Worm (Caenorhabditis elegans) whole organism, young adult: ENCODE data around the gene R06F6.14.

Experiments used
- C17E4.6 ChIP-seq: fragments of 200-800 bp; sonication (Bioruptor generic); IDR thresholded peaks from 2 replicates; pipeline ENCODE4 v1.3.6; 2022; ENCODE audit warnings: missing genetic modification reagents, missing genetic modification characterization, missing compliant biosample characterization
- K12H6.12 ChIP-seq: fragments of 200-800 bp; sonication (Bioruptor generic); optimal IDR thresholded peaks from 2 replicates; lab custom pipeline; 2018; ENCODE audit warnings: mild to moderate bottlenecking, missing genetic modification characterization, missing compliant biosample characterization
- ama-1 ChIP-seq, 3 experiments: fragments of 150-350 bp in 1 of 3; sonication (generic microtip) in 2 of 3; optimal IDR thresholded peaks; 2 replicates each; lab custom pipeline; 2014 to 2018; ENCODE audit warnings: missing biosample characterization in 2 of 3, missing genetic modification characterization in 2 of 3, missing genetic modification reagents in 2 of 3
- aptf-2 ChIP-seq: fragments of 200-800 bp; sonication (Bioruptor generic); conservative IDR thresholded peaks from 2 replicates; pipeline ENCODE4 v1.3.6; 2022; ENCODE audit warnings: missing genetic modification reagents, missing genetic modification characterization, missing compliant biosample characterization
- attf-5 ChIP-seq: fragments of 200-800 bp; sonication (Bioruptor generic); optimal IDR thresholded peaks from 2 replicates; lab custom pipeline; 2018; ENCODE audit warnings: mild to moderate bottlenecking, missing genetic modification characterization, missing compliant biosample characterization
- die-1 ChIP-seq: sonication (generic microtip); optimal IDR thresholded peaks from 2 replicates; lab custom pipeline; 2016; ENCODE audit warnings: missing genotype, mild to moderate bottlenecking, missing genetic modification characterization, missing compliant biosample characterization
- dpff-1 ChIP-seq: sonication (generic microtip); optimal IDR thresholded peaks from 2 replicates; lab custom pipeline; 2017; ENCODE audit warnings: mild to moderate bottlenecking, missing genetic modification characterization, missing compliant biosample characterization
- egl-44 ChIP-seq: fragments of 200-800 bp; sonication (Bioruptor generic); IDR thresholded peaks from 2 replicates; pipeline ENCODE4 v1.3.6; 2022; ENCODE audit warnings: missing genetic modification reagents, missing genetic modification characterization, missing compliant biosample characterization
- nfya-1 ChIP-seq: sonication (generic microtip); optimal IDR thresholded peaks from 2 replicates; lab custom pipeline; 2017; ENCODE audit warnings: antibody characterized with exemption, missing compliant biosample characterization, missing genetic modification characterization, borderline replicate concordance; ENCODE audit not compliant: insufficient read depth
- nhr-27 ChIP-seq: fragments of 200-800 bp; sonication (Bioruptor generic); optimal IDR thresholded peaks from 2 replicates; lab custom pipeline; 2018; ENCODE audit warnings: mild to moderate bottlenecking, missing genetic modification characterization, moderate library complexity, missing compliant biosample characterization
- pha-4 ChIP-seq: fragments of 150-350 bp; sonication (generic microtip); optimal IDR thresholded peaks from 2 replicates; lab custom pipeline; 2014; ENCODE audit warnings: missing biosample characterization, missing genetic modification reagents, missing genetic modification characterization
- unc-62 ChIP-seq: fragments of 150-350 bp; optimal IDR thresholded peaks from 2 replicates; lab custom pipeline; 2014; ENCODE audit warnings: missing biosample characterization, missing genetic modification reagents, missing genetic modification characterization
- ztf-22 ChIP-seq: fragments of 200-800 bp; sonication (Bioruptor generic); optimal IDR thresholded peaks from 2 replicates; lab custom pipeline; 2018; ENCODE audit warnings: mild to moderate bottlenecking, missing genetic modification characterization, moderate library complexity, missing compliant biosample characterization

- TF ChIP-seq unc-62 (GFP tag; lab: Kevin White, UChicago) (no peak), nhr-27 (no peak), ama-1 (optimal IDR thresholded peaks at IDR 0.05; lab: Kevin White, UChicago) (no peak), ama-1 (GFP tag; optimal IDR thresholded peaks at IDR 0.05; lab: Kevin White, UChicago) (no peak), ztf-22 (no peak), pha-4 (no peak), dpff-1 (tag; lab: Kevin White, UChicago) (no peak), nfya-1 (no peak), attf-5 (GFP tag; lab: Kevin White, UChicago) (no peak), C17E4.6 (GFP tag; lab: Robert Waterston, UW) (no peak), aptf-2 (GFP tag; lab: Robert Waterston, UW) (no peak), egl-44 (GFP tag; lab: Robert Waterston, UW) (no peak), die-1 (tag; lab: Kevin White, UChicago) (no peak), K12H6.12 (tag; lab: Kevin White, UChicago) (no peak)
These were observed 38.0 kb downstream of the R06F6.14 start for ce11 chrII:10847057-10847456.
